Worm (Caenorhabditis elegans) whole organism, young adult: Measurements from ENCODE around the gene T10F2.5.

Experiments used
- B0019.2 ChIP-seq: fragments of 200-800 bp; sonication (Bioruptor generic); conservative IDR thresholded peaks from 2 replicates; pipeline ENCODE4 v1.3.6; 2022; ENCODE audit warnings: missing genetic modification reagents, missing genetic modification characterization, missing compliant biosample characterization
- C06A6.2 ChIP-seq: fragments of 200-800 bp; sonication (Bioruptor generic); conservative IDR thresholded peaks from 2 replicates; pipeline ENCODE4 v1.3.6; 2022; ENCODE audit warnings: missing genetic modification characterization, missing compliant biosample characterization
- C17E4.6 ChIP-seq: fragments of 200-800 bp; sonication (Bioruptor generic); IDR thresholded peaks from 2 replicates; pipeline ENCODE4 v1.3.6; 2022; ENCODE audit warnings: missing genetic modification reagents, missing genetic modification characterization, missing compliant biosample characterization
- D2030.7 ChIP-seq: fragments of 200-800 bp; sonication (Bioruptor generic); IDR thresholded peaks from 2 replicates; pipeline ENCODE4 v1.3.6; 2022; ENCODE audit warnings: missing genetic modification reagents, missing genetic modification characterization, missing compliant biosample characterization
- F33H1.4 ChIP-seq: fragments of 200-800 bp; sonication (Bioruptor generic); IDR thresholded peaks from 2 replicates; pipeline ENCODE4 v1.3.6; 2022; ENCODE audit warnings: missing genetic modification reagents, missing genetic modification characterization, missing compliant biosample characterization
- F57C9.4 ChIP-seq: sonication (generic microtip); optimal IDR thresholded peaks from 2 replicates; lab custom pipeline; 2017; ENCODE audit warnings: mild to moderate bottlenecking, missing genetic modification characterization, missing compliant biosample characterization
- Y53F4B.3 ChIP-seq: fragments of 200-800 bp; sonication (Bioruptor generic); IDR thresholded peaks from 2 replicates; pipeline ENCODE4 v1.3.6; 2022; ENCODE audit warnings: missing genetic modification reagents, missing genetic modification characterization, missing compliant biosample characterization
- Y67H2A.10 ChIP-seq: fragments of 200-800 bp; sonication (Bioruptor generic); conservative IDR thresholded peaks from 2 replicates; pipeline ENCODE4 v1.3.6; 2022; ENCODE audit warnings: missing genetic modification reagents, missing genetic modification characterization, missing compliant biosample characterization
- akir-1 ChIP-seq: fragments of 200-800 bp; sonication (Bioruptor generic); optimal IDR thresholded peaks from 2 replicates; lab custom pipeline; 2018; ENCODE audit warnings: mild to moderate bottlenecking, missing genetic modification characterization, moderate library complexity, missing compliant biosample characterization
- attf-3 ChIP-seq: fragments of 200-800 bp; sonication (Bioruptor generic); conservative IDR thresholded peaks from 2 replicates; pipeline ENCODE4 v1.3.6; 2022; ENCODE audit warnings: missing genetic modification reagents, missing genetic modification characterization, missing compliant biosample characterization
- bed-1 ChIP-seq: fragments of 200-800 bp; sonication (Bioruptor generic); IDR thresholded peaks from 2 replicates; pipeline ENCODE4 v1.3.6; 2022; ENCODE audit warnings: missing genetic modification reagents, missing genetic modification characterization, missing compliant biosample characterization
- bed-2 ChIP-seq: fragments of 200-800 bp; sonication (Bioruptor generic); IDR thresholded peaks from 2 replicates; pipeline ENCODE4 v1.3.6; 2022; ENCODE audit warnings: missing genetic modification reagents, missing genetic modification characterization, missing compliant biosample characterization
- ccch-3 ChIP-seq: fragments of 200-800 bp; sonication (Bioruptor generic); optimal IDR thresholded peaks from 2 replicates; lab custom pipeline; 2018; ENCODE audit warnings: mild to moderate bottlenecking, missing genetic modification characterization, missing compliant biosample characterization
- cebp-1 ChIP-seq, 2 experiments: fragments of 200-800 bp in 1 of 2; sonication (Bioruptor generic) in 1 of 2; sonication (generic microtip) in 1 of 2; IDR thresholded peaks in 1 of 2; optimal IDR thresholded peaks in 1 of 2; 2 replicates each; pipeline versions ENCODE4 v1.3.6 to Lab custom; 2017 to 2022; ENCODE audit warnings: missing compliant biosample characterization in 2 of 2, missing genetic modification characterization in 2 of 2, mild to moderate bottlenecking in 1 of 2, missing genetic modification reagents in 1 of 2, moderate library complexity in 1 of 2
- ceh-27 ChIP-seq: fragments of 200-800 bp; sonication (Bioruptor generic); optimal IDR thresholded peaks from 2 replicates; lab custom pipeline; 2018; ENCODE audit warnings: mild to moderate bottlenecking, missing genetic modification characterization, moderate library complexity, missing compliant biosample characterization
- ceh-79 ChIP-seq: sonication (generic microtip); optimal IDR thresholded peaks from 2 replicates; lab custom pipeline; 2017; ENCODE audit warnings: mild to moderate bottlenecking, missing genetic modification characterization, missing compliant biosample characterization
- ceh-91 ChIP-seq: fragments of 200-800 bp; sonication (Bioruptor generic); IDR thresholded peaks from 2 replicates; pipeline ENCODE4 v1.3.6; 2022; ENCODE audit warnings: missing genetic modification reagents, missing genetic modification characterization, missing compliant biosample characterization
- die-1 ChIP-seq: sonication (generic microtip); optimal IDR thresholded peaks from 2 replicates; lab custom pipeline; 2016; ENCODE audit warnings: missing genotype, mild to moderate bottlenecking, missing genetic modification characterization, missing compliant biosample characterization
- dpl-1 ChIP-seq: fragments of 150-350 bp; optimal IDR thresholded peaks from 2 replicates; lab custom pipeline; 2014; ENCODE audit warnings: missing biosample characterization, missing genetic modification reagents, missing genetic modification characterization
- egl-18 ChIP-seq: fragments of 200-800 bp; sonication (Bioruptor generic); IDR thresholded peaks from 2 replicates; pipeline ENCODE4 v1.3.6; 2022; ENCODE audit warnings: missing genetic modification reagents, missing genetic modification characterization, missing compliant biosample characterization
- egrh-3 ChIP-seq: fragments of 200-800 bp; sonication (Bioruptor generic); IDR thresholded peaks from 2 replicates; pipeline ENCODE4 v1.3.6; 2022; ENCODE audit warnings: missing genetic modification reagents, missing genetic modification characterization, missing compliant biosample characterization
- ekl-4 ChIP-seq: fragments of 200-800 bp; sonication (Bioruptor generic); IDR thresholded peaks from 2 replicates; pipeline ENCODE4 v1.3.6; 2022; ENCODE audit warnings: missing genetic modification reagents, missing genetic modification characterization, missing compliant biosample characterization
- ets-4 ChIP-seq: fragments of 200-800 bp; sonication (Bioruptor generic); optimal IDR thresholded peaks from 2 replicates; lab custom pipeline; 2018; ENCODE audit warnings: mild to moderate bottlenecking, missing genetic modification characterization, missing compliant biosample characterization
- hlh-12 ChIP-seq: sonication (generic microtip); optimal IDR thresholded peaks from 2 replicates; lab custom pipeline; 2016; ENCODE audit warnings: missing genetic modification characterization, missing compliant biosample characterization
- hmg-1.2 ChIP-seq: fragments of 200-800 bp; sonication (Bioruptor generic); IDR thresholded peaks from 2 replicates; pipeline ENCODE4 v1.3.6; 2022; ENCODE audit warnings: missing genetic modification reagents, missing genetic modification characterization, missing compliant biosample characterization
- lag-1 ChIP-seq: fragments of 200-800 bp; sonication (Bioruptor generic); IDR thresholded peaks from 2 replicates; pipeline ENCODE4 v1.3.6; 2022; ENCODE audit warnings: missing genetic modification reagents, missing genetic modification characterization, missing compliant biosample characterization
- lin-40 ChIP-seq: sonication (generic microtip); optimal IDR thresholded peaks from 2 replicates; lab custom pipeline; 2016; ENCODE audit warnings: missing genetic modification characterization, mild to moderate bottlenecking, missing compliant biosample characterization, missing genotype, missing genetic modification reagents
- lsl-1 ChIP-seq: fragments of 200-800 bp; sonication (Bioruptor generic); optimal IDR thresholded peaks from 2 replicates; lab custom pipeline; 2018; ENCODE audit warnings: mild to moderate bottlenecking, missing genetic modification characterization, moderate library complexity, missing compliant biosample characterization
- madf-6 ChIP-seq: fragments of 200-800 bp; sonication (Bioruptor generic); IDR thresholded peaks from 2 replicates; pipeline ENCODE4 v1.3.6; 2022; ENCODE audit warnings: missing genetic modification reagents, missing genetic modification characterization, missing compliant biosample characterization
- nfya-1 ChIP-seq: sonication (generic microtip); optimal IDR thresholded peaks from 2 replicates; lab custom pipeline; 2017; ENCODE audit warnings: antibody characterized with exemption, missing compliant biosample characterization, missing genetic modification characterization, borderline replicate concordance; ENCODE audit not compliant: insufficient read depth
- nfyb-1 ChIP-seq: fragments of 200-800 bp; sonication (Bioruptor generic); IDR thresholded peaks from 2 replicates; pipeline ENCODE4 v1.3.6; 2022; ENCODE audit warnings: missing genetic modification reagents, missing genetic modification characterization, missing compliant biosample characterization
- nhr-120 ChIP-seq: fragments of 200-800 bp; sonication (Bioruptor generic); IDR thresholded peaks from 2 replicates; pipeline ENCODE4 v1.3.6; 2022; ENCODE audit warnings: missing genetic modification characterization, missing compliant biosample characterization
- nhr-179 ChIP-seq: sonication (generic microtip); optimal IDR thresholded peaks from 2 replicates; lab custom pipeline; 2016; ENCODE audit warnings: mild to moderate bottlenecking, missing genetic modification characterization, missing compliant biosample characterization
- nhr-27 ChIP-seq: fragments of 200-800 bp; sonication (Bioruptor generic); optimal IDR thresholded peaks from 2 replicates; lab custom pipeline; 2018; ENCODE audit warnings: mild to moderate bottlenecking, missing genetic modification characterization, moderate library complexity, missing compliant biosample characterization
- nhr-80 ChIP-seq: sonication (generic microtip); optimal IDR thresholded peaks from 2 replicates; lab custom pipeline; 2016; ENCODE audit warnings: missing genetic modification characterization, missing compliant biosample characterization
- pbrm-1 ChIP-seq: fragments of 200-800 bp; sonication (Bioruptor generic); IDR thresholded peaks from 2 replicates; pipeline ENCODE4 v1.3.6; 2022; ENCODE audit warnings: missing genetic modification reagents, missing genetic modification characterization, missing compliant biosample characterization
- rcor-1 ChIP-seq: fragments of 200-800 bp; sonication (Bioruptor generic); IDR thresholded peaks from 2 replicates; pipeline ENCODE4 v1.3.6; 2022; ENCODE audit warnings: missing genetic modification reagents, missing genetic modification characterization, missing compliant biosample characterization
- rec-8 ChIP-seq, 2 experiments: sonication (generic microtip); optimal IDR thresholded peaks; 2 replicates each; lab custom pipeline; 2016; ENCODE audit warnings: mild to moderate bottlenecking in 2 of 2, missing genetic modification characterization in 2 of 2, missing genetic modification reagents in 2 of 2, missing genotype in 2 of 2, missing biosample characterization in 1 of 2, missing compliant biosample characterization in 1 of 2, moderate library complexity in 1 of 2
- repo-1 ChIP-seq: sonication (generic microtip); optimal IDR thresholded peaks from 2 replicates; lab custom pipeline; 2017; ENCODE audit warnings: mild to moderate bottlenecking, missing genetic modification characterization, missing compliant biosample characterization
- sdz-38 ChIP-seq: sonication (generic microtip); optimal IDR thresholded peaks from 2 replicates; lab custom pipeline; 2016; ENCODE audit warnings: missing genotype, missing genetic modification characterization, missing compliant biosample characterization
- snpc-3.4 ChIP-seq: sonication (generic microtip); optimal IDR thresholded peaks from 2 replicates; lab custom pipeline; 2017; ENCODE audit warnings: missing genetic modification characterization, mild to moderate bottlenecking, missing compliant biosample characterization, antibody characterized with exemption, moderate library complexity, missing genotype, missing genetic modification reagents
- somi-1 ChIP-seq: fragments of 200-800 bp; sonication (Bioruptor generic); optimal IDR thresholded peaks from 2 replicates; lab custom pipeline; 2018; ENCODE audit warnings: mild to moderate bottlenecking, missing genetic modification characterization, missing compliant biosample characterization
- tbp1 ChIP-seq: fragments of 200-800 bp; sonication (Bioruptor generic); optimal IDR thresholded peaks from 2 replicates; lab custom pipeline; 2018; ENCODE audit warnings: mild to moderate bottlenecking, missing genetic modification characterization, missing compliant biosample characterization
- xnd-1 ChIP-seq: sonication (generic microtip); optimal IDR thresholded peaks from 2 replicates; lab custom pipeline; 2016; ENCODE audit warnings: missing genotype, missing genetic modification reagents, missing genetic modification characterization, missing compliant biosample characterization
- ztf-18 ChIP-seq: sonication (generic microtip); optimal IDR thresholded peaks from 2 replicates; lab custom pipeline; 2016; ENCODE audit warnings: missing genotype, mild to moderate bottlenecking, missing genetic modification characterization, missing compliant biosample characterization
- ztf-25 ChIP-seq: fragments of 200-800 bp; sonication (Bioruptor generic); IDR thresholded peaks from 2 replicates; pipeline ENCODE4 v1.3.6; 2022; ENCODE audit warnings: missing genetic modification reagents, missing genetic modification characterization, missing compliant biosample characterization
- ztf-28 ChIP-seq: fragments of 200-800 bp; sonication (Bioruptor generic); IDR thresholded peaks from 2 replicates; pipeline ENCODE4 v1.3.6; 2022; ENCODE audit warnings: missing genetic modification reagents, missing genetic modification characterization, missing compliant biosample characterization
- ztf-6 ChIP-seq: fragments of 200-800 bp; sonication (Bioruptor generic); IDR thresholded peaks from 2 replicates; pipeline ENCODE4 v1.3.6; 2022; ENCODE audit warnings: missing genetic modification reagents, missing genetic modification characterization, missing compliant biosample characterization

Gene T10F2.5

DNA sequence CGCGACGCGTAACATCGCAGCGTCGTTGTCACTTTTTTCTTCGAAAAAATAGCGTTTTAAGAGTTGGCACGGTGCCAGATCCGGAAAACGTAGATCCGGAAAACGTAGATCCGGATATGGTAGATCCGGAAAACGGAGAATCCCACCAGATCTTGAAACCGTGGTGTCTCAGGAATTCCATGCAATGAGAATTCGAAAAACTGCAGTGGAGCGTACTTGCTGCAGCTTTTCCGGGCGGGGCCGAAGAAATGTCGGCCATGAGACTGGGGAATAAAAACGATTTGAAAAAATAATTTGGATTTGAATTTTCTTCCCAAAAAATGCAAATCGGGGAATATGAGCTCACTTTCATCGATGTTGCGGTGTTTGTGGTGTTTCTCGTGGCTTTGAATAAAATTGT lies 13.1 kb upstream of the T10F2.5 start, which contains the start of gene K10D2.5 (continued):
- TF ChIP-seq attf-3 (GFP tag; lab: Robert Waterston, UW) (peak; percentile 85), nhr-120 (GFP tag; lab: Robert Waterston, UW) (0 out of 2 replicates have a peak, but pooled peaks have one; percentile 88), hlh-12 (tag; lab: Kevin White, UChicago) (no peak), somi-1 (GFP tag; lab: Kevin White, UChicago) (peak; percentile 84), ztf-18 (tag; lab: Kevin White, UChicago) (peak; percentile 82), bed-1 (GFP tag; lab: Robert Waterston, UW) (0 out of 2 replicates have a peak, but pooled peaks have one; percentile 21), rec-8 (tag; optimal IDR thresholded peaks at IDR 0.05; lab: Kevin White, UChicago) (peak; percentile 89), dpl-1 (GFP tag; lab: Kevin White, UChicago) (peak; percentile 77), B0019.2 (GFP tag; lab: Robert Waterston, UW) (peak; percentile 96), sdz-38 (tag; lab: Kevin White, UChicago) (no peak), tbp1 (peak; percentile 73), egrh-3 (GFP tag; lab: Robert Waterston, UW) (peak; percentile 91), egl-18 (GFP tag; lab: Robert Waterston, UW) (no peak), pbrm-1 (peak; percentile 93), nfyb-1 (GFP tag; lab: Robert Waterston, UW) (peak; percentile 94), rcor-1 (GFP tag; lab: Robert Waterston, UW) (peak; percentile 96), nhr-80 (tag; lab: Kevin White, UChicago) (peak; percentile 80), lag-1 (GFP tag; lab: Robert Waterston, UW) (0 out of 2 replicates have a peak, but pooled peaks have one; percentile 24), ccch-3 (peak; percentile 95), lsl-1 (GFP tag; lab: Kevin White, UChicago) (peak; percentile 77), ztf-25 (GFP tag; lab: Robert Waterston, UW) (peak; percentile 100), ets-4 (GFP tag; lab: Kevin White, UChicago) (no peak), D2030.7 (GFP tag; lab: Robert Waterston, UW) (peak; percentile 99), akir-1 (GFP tag; lab: Kevin White, UChicago) (peak; percentile 90), lin-40 (tag; lab: Kevin White, UChicago) (peak; percentile 80), nhr-27 (tag; lab: Kevin White, UChicago) (no peak), ztf-28 (GFP tag; lab: Robert Waterston, UW) (peak; percentile 99), F33H1.4 (GFP tag; lab: Robert Waterston, UW) (peak; percentile 83), bed-2 (GFP tag; lab: Robert Waterston, UW) (peak; percentile 98), Y53F4B.3 (GFP tag; lab: Robert Waterston, UW) (peak; percentile 86), die-1 (peak; percentile 60), ekl-4 (GFP tag; lab: Robert Waterston, UW) (peak; percentile 95), hmg-1.2 (GFP tag; lab: Robert Waterston, UW) (peak; percentile 77), snpc-3.4 (tag; lab: Kevin White, UChicago) (peak; percentile 71), xnd-1 (peak; percentile 27), ceh-79 (no peak), ceh-91 (GFP tag; lab: Robert Waterston, UW) (peak; percentile 97), F57C9.4 (no peak), C17E4.6 (peak; percentile 92), ceh-27 (GFP tag; lab: Kevin White, UChicago) (peak; percentile 99), cebp-1 (GFP tag; IDR thresholded peaks at IDR 0.05; lab: Robert Waterston, UW) (peak; percentile 90), cebp-1 (tag; optimal IDR thresholded peaks at IDR 0.05; lab: Kevin White, UChicago) (peak; percentile 81), nhr-179 (tag; lab: Kevin White, UChicago) (no peak), nfya-1 (tag; lab: Kevin White, UChicago) (no peak), Y67H2A.10 (GFP tag; lab: Robert Waterston, UW) (peak; percentile 97), madf-6 (GFP tag; lab: Robert Waterston, UW) (peak; percentile 88), ztf-6 (GFP tag; lab: Robert Waterston, UW) (peak; percentile 94), C06A6.2 (GFP tag; lab: Robert Waterston, UW) (0 out of 2 replicates have a peak, but pooled peaks have one; percentile 50), repo-1 (tag; lab: Kevin White, UChicago) (no peak)
